Fruit fly (Drosophila melanogaster) whole organism, adult: Measurements from ENCODE around the gene Eip63E.

Source experiments
- CG14711 ChIP-seq: fragments of 200-800 bp; sonication (Bioruptor generic); optimal IDR thresholded peaks from 2 replicates; lab custom pipeline; 2018; ENCODE audit warnings: missing biosample characterization, mild to moderate bottlenecking, missing genetic modification characterization, moderate library complexity
- CG5204 ChIP-seq: fragments of 200-800 bp; sonication (Bioruptor generic); optimal IDR thresholded peaks from 2 replicates; lab custom pipeline; 2016; ENCODE audit warnings: missing biosample characterization, missing genetic modification characterization
- Hr96 ChIP-seq: fragments of 200-800 bp; sonication (Bioruptor generic); optimal IDR thresholded peaks from 2 replicates; lab custom pipeline; 2016; ENCODE audit warnings: missing biosample characterization, missing genetic modification characterization
- cnc ChIP-seq, 2 experiments: fragments of >200 bp; optimal IDR thresholded peaks; 2 replicates each; lab custom pipeline; 2017

- no peak for TF ChIP-seq CG14711 (tag; lab: Kevin White, UChicago)
- no peak for TF ChIP-seq cnc (optimal IDR thresholded peaks at IDR 0.05; lab: Kevin White, UChicago)
- TF ChIP-seq Hr96, result no peak
- TF ChIP-seq CG5204 (GFP tag; lab: Kevin White, UChicago), result no peak
These were observed 42.6 kb downstream of the Eip63E start for dm6 chr3L:3558104-3558503.
